Fruit fly (Drosophila melanogaster) whole organism, prepupa: ENCODE data around the gene CG15465.

Source experiments
- Blimp-1 ChIP-seq: fragments of 200-800 bp; sonication (Bioruptor generic); optimal IDR thresholded peaks from 3 replicates; lab custom pipeline; 2017; ENCODE audit warnings: missing biosample characterization, missing genetic modification characterization, mild to moderate bottlenecking, moderate library complexity, missing genetic modification reagents
- CG10631 ChIP-seq: fragments of 200-800 bp; sonication (Bioruptor generic); optimal IDR thresholded peaks from 2 replicates; lab custom pipeline; 2016; ENCODE audit warnings: missing biosample characterization, missing genetic modification characterization
- CG11762 ChIP-seq: fragments of 200-800 bp; sonication (Bioruptor generic); optimal IDR thresholded peaks from 3 replicates; lab custom pipeline; 2016; ENCODE audit warnings: missing biosample characterization, missing genetic modification characterization; ENCODE audit not compliant: insufficient read depth
- CG16779 ChIP-seq: fragments of 200-800 bp; sonication (Bioruptor generic); optimal IDR thresholded peaks from 3 replicates; lab custom pipeline; 2017; ENCODE audit warnings: missing biosample characterization, mild to moderate bottlenecking, missing genetic modification characterization
- CG32006 ChIP-seq: fragments of 200-800 bp; sonication (Bioruptor generic); optimal IDR thresholded peaks from 3 replicates; lab custom pipeline; 2017; ENCODE audit warnings: missing biosample characterization, mild to moderate bottlenecking, missing genetic modification characterization
- CG34406 ChIP-seq: fragments of 200-800 bp; sonication (Bioruptor generic); optimal IDR thresholded peaks from 3 replicates; lab custom pipeline; 2016; ENCODE audit warnings: missing biosample characterization, missing genetic modification characterization
- CG3919 ChIP-seq: fragments of 200-800 bp; sonication (Bioruptor generic); optimal IDR thresholded peaks from 3 replicates; lab custom pipeline; 2016; ENCODE audit warnings: missing biosample characterization, missing genetic modification characterization
- CG4318 ChIP-seq: fragments of 200-800 bp; sonication (Bioruptor generic); optimal IDR thresholded peaks from 3 replicates; lab custom pipeline; 2017; ENCODE audit warnings: missing biosample characterization, mild to moderate bottlenecking, missing genetic modification characterization
- CG6276 ChIP-seq: fragments of 200-800 bp; sonication (Bioruptor generic); optimal IDR thresholded peaks from 2 replicates; lab custom pipeline; 2017; ENCODE audit warnings: missing biosample characterization, mild to moderate bottlenecking, missing genetic modification characterization
- CG6854 ChIP-seq: fragments of 200-800 bp; sonication (Bioruptor generic); optimal IDR thresholded peaks from 2 replicates; lab custom pipeline; 2017; ENCODE audit warnings: missing biosample characterization, mild to moderate bottlenecking, missing genetic modification characterization
- CG7368 ChIP-seq: fragments of 200-800 bp; sonication (Bioruptor generic); optimal IDR thresholded peaks from 3 replicates; lab custom pipeline; 2016; ENCODE audit warnings: missing biosample characterization, missing genetic modification characterization
- CG8119 ChIP-seq: fragments of 200-800 bp; sonication (Bioruptor generic); IDR thresholded peaks from 3 replicates; pipeline ENCODE4 v1.3.6; 2022; ENCODE audit warnings: missing biosample characterization, missing genetic modification characterization
- Eip78C ChIP-seq: fragments of 200-800 bp; sonication (Bioruptor generic); peaks from one replicate; lab custom pipeline; 2016; ENCODE audit warnings: missing biosample characterization, missing genetic modification characterization
- Eip93F ChIP-seq: fragments of 200-800 bp; sonication (Bioruptor generic); optimal IDR thresholded peaks from 2 replicates; lab custom pipeline; 2016; ENCODE audit warnings: missing biosample characterization, mild to moderate bottlenecking, missing genetic modification characterization
- Ets96B ChIP-seq: fragments of 200-800 bp; optimal IDR thresholded peaks from 2 replicates; lab custom pipeline; 2019; ENCODE audit warnings: missing biosample characterization, mild to moderate bottlenecking, missing genetic modification characterization, moderate library complexity
- Gug ChIP-seq: fragments of 200-800 bp; sonication (Bioruptor generic); IDR thresholded peaks from 2 replicates; pipeline ENCODE4 v1.3.6; 2022; ENCODE audit warnings: missing biosample characterization, missing genetic modification characterization
- Hr39 ChIP-seq: fragments of 200-800 bp; sonication (Bioruptor generic); optimal IDR thresholded peaks from 2 replicates; lab custom pipeline; 2016; ENCODE audit warnings: missing biosample characterization, missing genetic modification characterization
- Hr4 ChIP-seq: fragments of 200-800 bp; sonication (Bioruptor generic); optimal IDR thresholded peaks from 3 replicates; lab custom pipeline; 2016; ENCODE audit warnings: missing biosample characterization, missing genetic modification characterization
- Sox102F ChIP-seq: fragments of 200-800 bp; sonication (Bioruptor generic); optimal IDR thresholded peaks from 2 replicates; lab custom pipeline; 2016; ENCODE audit warnings: missing biosample characterization, mild to moderate bottlenecking, missing genetic modification characterization
- Sox14 ChIP-seq: fragments of 200-800 bp; sonication (Bioruptor generic); optimal IDR thresholded peaks from 3 replicates; lab custom pipeline; 2016; ENCODE audit warnings: missing biosample characterization, missing genetic modification characterization
- Sox15 ChIP-seq: fragments of 200-800 bp; sonication (Bioruptor generic); optimal IDR thresholded peaks from 3 replicates; lab custom pipeline; 2016; ENCODE audit warnings: missing biosample characterization, missing genetic modification characterization
- achi ChIP-seq: fragments of 200-800 bp; sonication (Bioruptor generic); optimal IDR thresholded peaks from 3 replicates; lab custom pipeline; 2016; ENCODE audit warnings: missing biosample characterization, missing genetic modification characterization
- acj6 ChIP-seq: fragments of 200-800 bp; sonication (Bioruptor generic); optimal IDR thresholded peaks from 3 replicates; lab custom pipeline; 2016; ENCODE audit warnings: missing biosample characterization, missing genetic modification characterization
- cyc ChIP-seq: fragments of 200-800 bp; sonication (Bioruptor generic); optimal IDR thresholded peaks from 3 replicates; lab custom pipeline; 2016; ENCODE audit warnings: missing biosample characterization, missing genetic modification characterization
- esn ChIP-seq: fragments of 200-800 bp; sonication (Bioruptor generic); optimal IDR thresholded peaks from 2 replicates; lab custom pipeline; 2016; ENCODE audit warnings: missing biosample characterization, mild to moderate bottlenecking, missing genetic modification characterization, moderate library complexity
- fd59A ChIP-seq: fragments of 200-800 bp; sonication (Bioruptor generic); optimal IDR thresholded peaks from 2 replicates; lab custom pipeline; 2017; ENCODE audit warnings: missing biosample characterization, mild to moderate bottlenecking, missing genetic modification characterization, missing genetic modification reagents
- fd85E ChIP-seq: fragments of 200-800 bp; sonication (Bioruptor generic); optimal IDR thresholded peaks from 3 replicates; lab custom pipeline; 2016; ENCODE audit warnings: missing biosample characterization, missing genetic modification characterization
- fkh ChIP-seq: fragments of 200-800 bp; sonication (Bioruptor generic); optimal IDR thresholded peaks from 3 replicates; lab custom pipeline; 2017; ENCODE audit warnings: missing biosample characterization, mild to moderate bottlenecking, missing genetic modification characterization, moderate library complexity
- lz ChIP-seq: fragments of 200-800 bp; sonication (Bioruptor generic); optimal IDR thresholded peaks from 3 replicates; lab custom pipeline; 2016; ENCODE audit warnings: missing biosample characterization, missing genetic modification characterization
- net ChIP-seq: fragments of 200-800 bp; sonication (Bioruptor generic); optimal IDR thresholded peaks from 3 replicates; lab custom pipeline; 2016; ENCODE audit warnings: missing biosample characterization, missing genetic modification characterization
- pdm3 ChIP-seq: fragments of 200-800 bp; sonication (Bioruptor generic); optimal IDR thresholded peaks from 3 replicates; lab custom pipeline; 2016; ENCODE audit warnings: missing biosample characterization, missing genetic modification characterization
- salr ChIP-seq, 2 experiments: fragments of 200-800 bp; sonication (Bioruptor generic); optimal IDR thresholded peaks; 3 replicates each; lab custom pipeline; 2016 to 2018; ENCODE audit warnings: missing biosample characterization in 2 of 2, missing genetic modification characterization in 2 of 2, mild to moderate bottlenecking in 1 of 2
- spab ChIP-seq: fragments of 200-800 bp; sonication (Bioruptor generic); optimal IDR thresholded peaks from 2 replicates; lab custom pipeline; 2017; ENCODE audit warnings: missing biosample characterization, mild to moderate bottlenecking, missing genetic modification characterization, missing genetic modification reagents
- svp ChIP-seq: fragments of 200-800 bp; sonication (Bioruptor generic); peaks from one replicate; lab custom pipeline; 2016; ENCODE audit warnings: missing biosample characterization, missing genetic modification characterization
- topi ChIP-seq: fragments of 200-800 bp; sonication (Bioruptor generic); optimal IDR thresholded peaks from 3 replicates; lab custom pipeline; 2016; ENCODE audit warnings: missing biosample characterization, missing genetic modification characterization
- vri ChIP-seq: fragments of 200-800 bp; sonication (Bioruptor generic); optimal IDR thresholded peaks from 3 replicates; lab custom pipeline; 2016; ENCODE audit warnings: missing biosample characterization, mild to moderate bottlenecking, missing genetic modification characterization

CG15465 gene

DNA sequence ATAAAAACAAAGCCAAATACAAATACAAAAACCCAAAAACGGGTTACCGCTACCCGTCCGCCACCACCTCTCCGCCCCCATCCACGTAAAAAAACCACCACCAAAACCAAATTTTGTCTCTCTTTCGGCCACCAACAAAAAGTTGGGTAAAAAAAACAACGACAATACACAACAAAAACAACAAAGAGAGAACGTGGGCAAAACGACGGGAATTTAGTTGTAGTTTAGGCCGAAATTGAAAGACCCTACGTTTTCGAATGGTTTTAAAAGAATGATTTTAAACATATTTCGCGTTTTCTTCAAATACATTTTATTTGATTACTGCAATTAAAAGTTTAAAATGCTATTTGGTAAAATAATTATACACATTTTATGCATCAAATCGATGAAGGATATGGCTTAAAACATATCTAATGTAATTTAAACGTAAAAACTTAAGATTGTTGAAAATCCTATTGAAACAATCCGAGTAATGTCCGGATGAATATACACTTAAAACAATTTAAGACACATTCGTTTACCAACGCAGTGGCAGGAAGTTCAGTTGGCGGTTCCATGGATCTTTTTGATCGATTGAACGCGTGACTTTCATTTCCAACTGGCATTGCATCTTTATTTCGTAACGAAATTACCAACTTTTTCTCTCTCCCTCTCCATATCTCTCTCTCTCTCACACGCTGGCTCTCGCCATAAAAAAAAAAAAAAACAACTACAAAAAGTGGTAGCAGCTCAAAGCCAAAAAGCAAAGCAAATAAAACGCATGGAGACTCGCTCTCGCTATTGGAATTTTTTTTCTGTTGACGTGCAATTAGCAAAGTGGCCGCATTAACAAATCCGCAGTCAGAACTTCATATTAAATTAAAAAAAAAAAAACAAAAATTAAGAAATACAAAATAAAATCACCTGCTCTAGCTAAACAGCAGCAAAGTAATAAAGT lies 1.4 kb downstream of the CG15465 start (continued):
- TF ChIP-seq CG7368 (GFP tag; lab: Kevin White, UChicago): peak; percentile 10
- TF ChIP-seq vri (GFP tag; lab: Kevin White, UChicago): peak; percentile 58
- peak; percentile 61 for TF ChIP-seq CG34406
- TF ChIP-seq CG4318: peak; percentile 68
- TF ChIP-seq Sox14: peak; percentile 51
- TF ChIP-seq Hr4 (GFP tag; lab: Kevin White, UChicago): peak; percentile 63
- peak; percentile 35 for TF ChIP-seq CG6854 (GFP tag; lab: Kevin White, UChicago)
- peak; percentile 59 for TF ChIP-seq net
- peak; percentile 4 for TF ChIP-seq fd85E (GFP tag; lab: Kevin White, UChicago)
- TF ChIP-seq fd59A (GFP tag; lab: Kevin White, UChicago): peak; percentile 53
- TF ChIP-seq Sox15: peak; percentile 46
- TF ChIP-seq topi (GFP tag; lab: Kevin White, UChicago): peak; percentile 79
- peak; percentile 45 for TF ChIP-seq CG11762
- peak; percentile 63 for TF ChIP-seq achi (GFP tag; lab: Kevin White, UChicago)
- peak; percentile 73 for TF ChIP-seq lz (GFP tag; lab: Kevin White, UChicago)
- TF ChIP-seq Ets96B (tag; lab: Kevin White, UChicago): no peak
- peak; percentile 79 for TF ChIP-seq CG6276 (GFP tag; lab: Kevin White, UChicago)
- TF ChIP-seq CG3919: peak; percentile 50

DNA sequence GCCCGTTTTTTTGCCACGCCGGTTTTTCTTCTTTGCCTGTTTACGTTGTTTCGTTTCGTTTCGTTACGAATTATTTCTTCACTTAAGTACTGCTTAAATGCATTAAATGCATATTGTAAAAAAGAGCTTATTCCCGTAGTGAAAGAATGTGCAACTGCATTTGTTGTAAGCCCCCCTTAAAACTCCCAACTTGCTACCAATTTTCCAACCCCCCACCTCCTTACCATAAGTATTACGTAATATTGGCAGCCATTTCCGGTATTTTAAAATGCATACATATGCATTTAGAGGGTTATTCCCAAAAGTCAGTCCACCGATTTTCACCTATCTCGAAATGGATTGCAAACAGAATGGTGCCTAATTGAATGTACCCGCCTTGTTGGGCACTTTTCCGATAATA lies 2.2 kb downstream of the CG15465 start:
- peak; percentile 22 for TF ChIP-seq Eip78C (GFP tag; lab: Kevin White, UChicago)
- TF ChIP-seq acj6: no peak

DNA sequence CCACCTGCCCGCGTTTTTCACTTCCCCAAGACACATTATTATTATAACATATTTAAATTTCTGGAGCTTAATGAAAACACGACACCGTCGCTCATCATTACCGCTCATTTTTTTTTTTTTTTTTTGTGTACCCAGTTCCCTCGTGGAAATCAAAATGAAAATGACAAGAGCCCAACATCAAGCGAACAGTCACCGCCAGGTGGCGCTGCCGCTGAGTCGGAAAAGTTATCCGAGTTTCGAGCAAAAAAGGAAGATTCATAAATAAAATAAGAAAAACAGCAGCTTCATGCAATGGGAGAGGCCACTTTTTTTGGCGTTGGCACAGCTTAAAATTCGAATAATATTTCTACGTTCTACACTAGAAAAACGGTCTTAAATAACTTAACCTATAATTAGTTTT lies 5.6 kb downstream of the CG15465 start:
- TF ChIP-seq fkh (GFP tag; lab: Kevin White, UChicago): no peak
- no peak for TF ChIP-seq CG8119
- TF ChIP-seq Eip93F (GFP tag; lab: Kevin White, UChicago): no peak
- TF ChIP-seq CG6276 (GFP tag; lab: Kevin White, UChicago): no peak
- TF ChIP-seq topi (GFP tag; lab: Kevin White, UChicago): no peak
- TF ChIP-seq CG32006 (GFP tag; lab: Kevin White, UChicago): no peak
- no peak for TF ChIP-seq Gug (GFP tag; lab: Robert Waterston, UW)
- TF ChIP-seq salr (GFP tag; optimal IDR thresholded peaks at IDR 0.05; lab: Kevin White, UChicago): no peak
- no peak for TF ChIP-seq esn (GFP tag; lab: Kevin White, UChicago)
- no peak for TF ChIP-seq Blimp-1 (GFP tag; lab: Kevin White, UChicago)
- no peak for TF ChIP-seq spab (GFP tag; lab: Kevin White, UChicago)
- TF ChIP-seq CG16779 (tag; lab: Kevin White, UChicago): no peak

DNA sequence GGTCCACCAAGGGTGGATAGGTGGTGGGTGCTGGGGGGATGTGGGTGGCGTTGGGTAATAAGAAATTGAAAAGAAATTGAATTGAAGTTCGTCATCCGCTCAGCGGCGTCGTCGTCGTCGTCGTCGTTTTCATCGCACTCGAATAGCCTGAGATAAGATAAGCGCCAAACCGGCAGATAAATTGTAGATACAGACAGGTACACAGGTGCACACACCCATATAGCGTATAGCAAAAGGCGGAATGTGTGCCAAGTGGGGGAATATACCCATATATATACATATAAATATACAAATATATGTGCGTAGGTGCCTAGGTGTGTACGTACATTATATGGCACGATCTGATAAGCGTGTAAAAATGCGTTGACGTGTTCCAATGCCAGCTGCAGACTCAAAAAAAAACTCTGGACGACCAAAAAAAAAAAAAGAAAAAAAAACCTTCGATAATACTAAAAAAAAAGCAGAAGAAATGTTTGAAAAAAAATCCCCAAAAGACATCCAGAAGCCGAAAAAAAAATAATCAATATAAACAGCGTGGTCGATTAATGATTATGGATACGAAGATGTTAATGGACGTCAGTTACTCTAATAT lies 6.3 kb downstream of the CG15465 start:
- peak; percentile 0 for TF ChIP-seq vri (GFP tag; lab: Kevin White, UChicago)
- TF ChIP-seq CG11762: no peak
- no peak for TF ChIP-seq Sox102F (GFP tag; lab: Kevin White, UChicago)
- no peak for TF ChIP-seq CG34406
- TF ChIP-seq CG16779 (tag; lab: Kevin White, UChicago): no peak
- peak; percentile 6 for TF ChIP-seq fkh (GFP tag; lab: Kevin White, UChicago)

DNA sequence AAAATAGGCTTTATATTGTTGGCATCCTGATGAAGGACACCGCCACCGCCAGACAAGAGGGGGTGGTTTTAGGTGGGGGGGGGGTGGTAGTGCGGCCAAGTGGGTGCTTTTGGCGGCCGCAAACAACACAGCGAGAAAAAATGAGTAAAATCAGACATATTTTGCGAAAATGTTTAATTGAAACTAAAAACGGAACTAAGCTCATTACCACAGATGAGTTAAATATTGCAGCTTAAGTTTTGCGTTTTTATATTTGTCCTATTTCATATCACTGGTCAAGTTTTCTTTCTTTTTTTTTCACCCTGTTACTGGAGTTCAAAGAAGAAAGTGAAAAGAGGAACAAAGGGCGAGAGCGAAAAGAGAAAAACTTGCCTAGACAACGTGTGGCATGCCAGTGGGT lies 8.4 kb downstream of the CG15465 start:
- TF ChIP-seq CG3919 (no peak), CG11762 (no peak), Sox14 (no peak), svp (GFP tag; lab: Kevin White, UChicago) (peak; percentile 48), Hr39 (GFP tag; lab: Kevin White, UChicago) (peak; percentile 13), cyc (GFP tag; lab: Kevin White, UChicago) (no peak), pdm3 (peak; percentile 10), Eip78C (GFP tag; lab: Kevin White, UChicago) (peak; percentile 58), topi (GFP tag; lab: Kevin White, UChicago) (no peak), CG10631 (GFP tag; lab: Kevin White, UChicago) (peak; percentile 11)
